Fruit fly (Drosophila melanogaster): Measurements from ENCODE around the gene Cnot4.

Cnot4 gene

DNA sequence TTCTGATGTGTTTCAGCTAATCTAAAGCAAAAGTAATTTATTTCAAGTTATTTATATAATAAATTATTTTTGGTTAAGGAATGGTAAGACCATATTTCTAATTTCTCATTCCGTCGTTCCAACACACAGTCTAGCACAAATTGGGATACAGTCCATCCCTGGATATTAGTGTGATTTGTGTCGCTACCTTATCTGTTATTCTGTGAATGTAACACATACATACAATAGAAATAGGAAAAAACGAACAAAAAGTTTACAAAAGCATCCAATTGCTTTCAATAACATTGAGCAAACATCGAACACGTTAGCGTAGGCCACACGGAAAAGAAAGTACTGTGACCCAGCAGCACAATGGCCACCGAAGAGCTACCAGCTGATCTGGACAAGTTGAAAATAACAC lies 30.0 kb upstream of the Cnot4 start, which contains the start of gene CG5056:
CG5056 (plus strand) TSS at position 168 of the 400 bp plus-strand sequence.
- TF ChIP-seq cnc (optimal IDR thresholded peaks at IDR 0.05) (no peak), CG7045 (GFP tag; optimal IDR thresholded peaks at IDR 0.05) (no peak), cic (GFP tag; optimal IDR thresholded peaks at IDR 0.05) (no peak), CG33017 (tag; optimal IDR thresholded peaks at IDR 0.05) (peak; percentile 10), CG5204 (GFP tag; optimal IDR thresholded peaks at IDR 0.05) (no peak), Mnt (GFP tag; optimal IDR thresholded peaks at IDR 0.05) (no peak), Hr96 (GFP tag; optimal IDR thresholded peaks at IDR 0.05) (no peak), Crg-1 (GFP tag; optimal IDR thresholded peaks at IDR 0.05) (peak; percentile 12), CG14711 (tag; optimal IDR thresholded peaks at IDR 0.05) (peak; percentile 37), bab1 (GFP tag; optimal IDR thresholded peaks at IDR 0.05) (peak; percentile 69), CG11617 (GFP tag; optimal IDR thresholded peaks at IDR 0.05) (no peak)

DNA sequence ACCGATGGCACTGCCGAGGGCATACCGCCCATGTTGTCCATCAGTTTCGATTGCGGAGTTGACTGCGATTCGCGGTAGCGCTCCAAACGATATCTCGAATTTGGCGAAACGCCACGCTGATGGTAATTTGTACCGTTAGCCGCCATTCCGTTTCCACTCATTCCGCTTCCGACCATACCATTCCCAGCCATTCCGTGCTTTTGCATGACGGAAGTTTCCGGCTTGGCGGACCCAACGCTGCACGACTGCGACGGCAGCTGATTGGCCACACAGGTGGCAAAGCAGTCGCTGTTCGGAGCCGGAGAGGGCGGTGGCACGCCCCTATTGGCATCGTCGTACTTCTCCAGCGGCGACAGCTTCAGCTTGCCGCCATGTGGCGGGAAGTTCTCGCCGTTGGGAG lies 24.2 kb upstream of the Cnot4 start:
- TF ChIP-seq CG11617 (GFP tag; optimal IDR thresholded peaks at IDR 0.05) (no peak), pad (GFP tag; optimal IDR thresholded peaks at IDR 0.05) (no peak), ovo (GFP tag; optimal IDR thresholded peaks at IDR 0.05) (no peak), Crg-1 (GFP tag; optimal IDR thresholded peaks at IDR 0.05) (no peak)

DNA sequence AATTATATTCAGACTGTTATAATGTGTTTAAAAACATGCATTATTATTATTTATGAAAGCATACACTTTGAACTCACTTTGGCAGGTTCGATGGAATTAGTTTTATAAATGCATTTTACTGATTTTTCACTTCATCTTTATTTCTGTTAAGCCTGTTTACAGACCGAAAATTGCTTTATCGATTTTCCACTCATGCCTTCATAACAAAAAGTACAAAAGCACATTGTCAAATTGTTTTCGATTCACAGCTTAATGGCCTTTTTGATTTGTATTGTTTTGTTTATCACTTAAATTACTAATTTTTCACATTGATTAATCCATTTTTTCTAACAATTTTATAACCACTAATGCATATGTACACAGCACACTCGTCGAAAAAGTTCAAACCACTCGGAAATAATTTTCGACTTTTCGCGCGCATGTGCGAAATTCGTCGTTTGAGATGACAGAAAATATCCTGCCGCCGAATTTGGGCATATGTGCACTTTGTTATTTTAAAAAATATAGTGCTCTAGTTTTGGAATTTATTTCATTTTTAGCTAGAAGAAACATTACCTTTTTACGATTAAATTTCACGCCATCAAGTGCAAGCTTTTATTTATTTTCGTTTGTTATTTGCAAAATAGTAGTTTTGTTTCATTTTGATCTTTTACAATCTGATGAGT lies 22.8 kb upstream of the Cnot4 start, which contains the start of gene rho-5:
rho-5 (minus strand) TSS at position 296 of the 665 bp plus-strand sequence.
- TF ChIP-seq toe (GFP tag; optimal IDR thresholded peaks at IDR 0.05) (no peak), CG7101 (tag; optimal IDR thresholded peaks at IDR 0.05) (no peak), Clk (GFP tag; optimal IDR thresholded peaks at IDR 0.05) (no peak), CG11617 (GFP tag; optimal IDR thresholded peaks at IDR 0.05) (no peak), CG33017 (tag; optimal IDR thresholded peaks at IDR 0.05) (no peak), CG5204 (GFP tag; optimal IDR thresholded peaks at IDR 0.05) (no peak), cnc (optimal IDR thresholded peaks at IDR 0.05) (no peak), Hr96 (GFP tag; optimal IDR thresholded peaks at IDR 0.05) (no peak), CG12768 (GFP tag; optimal IDR thresholded peaks at IDR 0.05) (no peak), bab1 (GFP tag; optimal IDR thresholded peaks at IDR 0.05) (no peak), Mnt (GFP tag; optimal IDR thresholded peaks at IDR 0.05) (no peak), tj (GFP tag; optimal IDR thresholded peaks at IDR 0.05) (no peak), CG7045 (GFP tag; optimal IDR thresholded peaks at IDR 0.05) (no peak), CG14711 (tag; optimal IDR thresholded peaks at IDR 0.05) (no peak), cic (GFP tag; optimal IDR thresholded peaks at IDR 0.05) (no peak), pad (GFP tag; optimal IDR thresholded peaks at IDR 0.05) (no peak), Crg-1 (GFP tag; optimal IDR thresholded peaks at IDR 0.05) (no peak), ovo (GFP tag; optimal IDR thresholded peaks at IDR 0.05) (no peak), kay (GFP tag; ENCODE audit: borderline replicate concordance) (no peak), CG1620 (GFP tag; optimal IDR thresholded peaks at IDR 0.05) (no peak)

DNA sequence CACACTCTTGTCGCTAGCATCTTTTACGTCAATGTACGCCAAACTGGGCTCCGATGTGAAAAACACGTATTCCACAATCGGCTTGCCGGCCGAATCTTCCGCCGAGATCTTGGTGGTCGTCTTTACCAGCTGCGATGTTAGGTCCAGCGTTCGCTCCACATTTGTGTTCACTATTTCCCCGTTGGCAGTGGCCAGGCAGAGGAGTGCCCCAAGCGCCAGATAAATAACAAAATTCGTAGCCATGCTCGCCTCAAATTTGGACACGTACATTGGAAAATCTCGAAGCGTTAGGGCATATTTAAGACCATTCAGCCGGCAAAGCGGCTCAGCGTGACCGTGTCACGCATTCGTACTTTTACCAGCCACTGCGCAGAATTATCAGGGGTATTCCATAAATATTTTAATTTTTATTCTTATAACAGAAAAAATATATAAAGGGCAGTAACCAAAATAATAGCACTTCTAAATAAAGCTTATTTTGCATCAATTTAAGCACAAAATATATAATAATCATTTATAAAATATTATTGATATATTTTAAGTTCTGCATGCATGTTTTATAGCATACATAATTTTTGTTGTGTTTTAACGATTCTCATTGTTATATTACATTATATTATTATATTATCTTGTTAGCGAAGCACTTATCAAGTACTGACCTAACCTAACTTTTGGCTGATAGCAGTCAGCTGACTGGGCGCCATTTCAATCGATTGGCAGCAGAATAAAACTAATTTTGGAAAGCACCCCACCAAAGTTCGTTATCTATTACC lies 20.9 kb upstream of the Cnot4 start, which contains the start of the genes CG33303 and dpr19:
CG33303 (minus strand) TSS at position 294 of the 773 bp plus-strand sequence.
dpr19 (plus strand) TSS at position 705 of the 773 bp plus-strand sequence.
- peak; percentile 8 for TF ChIP-seq ovo (GFP tag; optimal IDR thresholded peaks at IDR 0.05)
- TF ChIP-seq CG5204 (GFP tag; optimal IDR thresholded peaks at IDR 0.05), result no peak
- TF ChIP-seq CG12768 (GFP tag; optimal IDR thresholded peaks at IDR 0.05), result peak; percentile 29
- TF ChIP-seq CG1620 (GFP tag; optimal IDR thresholded peaks at IDR 0.05), result no peak
- TF ChIP-seq toe (GFP tag; optimal IDR thresholded peaks at IDR 0.05), result no peak
- peak; percentile 40 for TF ChIP-seq tj (GFP tag; optimal IDR thresholded peaks at IDR 0.05)
- peak; percentile 13 for TF ChIP-seq Mnt (GFP tag; optimal IDR thresholded peaks at IDR 0.05)
- TF ChIP-seq Crg-1 (GFP tag; optimal IDR thresholded peaks at IDR 0.05), result no peak
- TF ChIP-seq CG7045 (GFP tag; optimal IDR thresholded peaks at IDR 0.05), result peak; percentile 63
- no peak for TF ChIP-seq cnc (optimal IDR thresholded peaks at IDR 0.05)
- peak; percentile 74 for TF ChIP-seq CG7101 (tag; optimal IDR thresholded peaks at IDR 0.05)
- peak; percentile 73 for TF ChIP-seq CG11617 (GFP tag; optimal IDR thresholded peaks at IDR 0.05)
- TF ChIP-seq cic (GFP tag; optimal IDR thresholded peaks at IDR 0.05), result peak; percentile 38
- no peak for TF ChIP-seq Hr96 (GFP tag; optimal IDR thresholded peaks at IDR 0.05)
- peak; percentile 79 for TF ChIP-seq CG33017 (tag; optimal IDR thresholded peaks at IDR 0.05)
- TF ChIP-seq kay (GFP tag; ENCODE audit: borderline replicate concordance), result no peak
- no peak for TF ChIP-seq pad (GFP tag; optimal IDR thresholded peaks at IDR 0.05)
- TF ChIP-seq CG14711 (tag; optimal IDR thresholded peaks at IDR 0.05), result peak; percentile 70
- TF ChIP-seq bab1 (GFP tag; optimal IDR thresholded peaks at IDR 0.05), result peak; percentile 38
- no peak for TF ChIP-seq Clk (GFP tag; optimal IDR thresholded peaks at IDR 0.05)

DNA sequence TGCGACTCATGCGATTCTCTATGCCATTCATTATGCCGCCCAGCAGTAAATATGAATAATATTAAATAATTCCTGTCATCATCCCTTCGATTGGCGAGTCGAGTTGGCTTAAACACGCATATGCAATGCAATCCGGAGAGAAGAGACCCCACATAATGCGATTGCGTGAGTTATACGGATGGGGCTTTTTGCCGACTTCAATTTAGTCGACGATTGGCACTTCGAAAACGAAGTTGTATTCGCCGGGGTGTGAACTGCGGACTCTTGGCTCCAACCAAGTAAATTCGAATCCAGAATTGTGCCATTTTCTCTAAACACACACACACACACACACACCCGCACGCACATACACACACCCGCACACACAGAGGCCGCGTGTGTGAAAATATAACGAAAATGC lies 20.2 kb upstream of the Cnot4 start:
- TF ChIP-seq CG14711 (tag; optimal IDR thresholded peaks at IDR 0.05) (no peak), Hr96 (GFP tag; optimal IDR thresholded peaks at IDR 0.05) (no peak), CG12768 (GFP tag; optimal IDR thresholded peaks at IDR 0.05) (no peak), toe (GFP tag; optimal IDR thresholded peaks at IDR 0.05) (no peak), CG5204 (GFP tag; optimal IDR thresholded peaks at IDR 0.05) (no peak), pad (GFP tag; optimal IDR thresholded peaks at IDR 0.05) (no peak), Clk (GFP tag; optimal IDR thresholded peaks at IDR 0.05) (no peak), cnc (optimal IDR thresholded peaks at IDR 0.05) (no peak), cic (GFP tag; optimal IDR thresholded peaks at IDR 0.05) (no peak)

DNA sequence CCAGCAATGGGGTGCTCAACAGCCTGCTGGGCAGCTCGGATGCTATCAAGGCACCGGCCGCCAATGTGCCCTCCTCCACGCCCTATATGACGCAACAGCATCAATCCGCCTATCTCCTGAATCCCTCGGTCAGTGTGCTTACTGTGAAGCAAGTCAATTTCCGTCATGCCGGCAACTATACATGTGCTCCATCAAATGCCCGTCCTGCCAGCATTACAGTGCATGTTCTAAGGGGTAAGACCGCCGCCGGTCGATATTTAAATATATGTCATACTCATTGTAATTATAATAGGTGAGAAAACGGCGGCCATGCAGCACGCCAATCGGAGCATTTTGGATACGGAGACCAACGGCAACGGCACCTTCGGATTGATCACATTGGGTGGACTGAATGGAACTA lies 17.9 kb upstream of the Cnot4 start:
- no peak for TF ChIP-seq CG5204 (GFP tag; optimal IDR thresholded peaks at IDR 0.05)
- TF ChIP-seq toe (GFP tag; optimal IDR thresholded peaks at IDR 0.05), result no peak
- TF ChIP-seq CG1620 (GFP tag; optimal IDR thresholded peaks at IDR 0.05), result no peak
- no peak for TF ChIP-seq tj (GFP tag; optimal IDR thresholded peaks at IDR 0.05)
- TF ChIP-seq kay (GFP tag; ENCODE audit: borderline replicate concordance), result no peak
- no peak for TF ChIP-seq CG7045 (GFP tag; optimal IDR thresholded peaks at IDR 0.05)
- no peak for TF ChIP-seq bab1 (GFP tag; optimal IDR thresholded peaks at IDR 0.05)
- no peak for TF ChIP-seq pad (GFP tag; optimal IDR thresholded peaks at IDR 0.05)
- no peak for TF ChIP-seq cnc (optimal IDR thresholded peaks at IDR 0.05)
- no peak for TF ChIP-seq Hr96 (GFP tag; optimal IDR thresholded peaks at IDR 0.05)
- no peak for TF ChIP-seq CG11617 (GFP tag; optimal IDR thresholded peaks at IDR 0.05)
- TF ChIP-seq Clk (GFP tag; optimal IDR thresholded peaks at IDR 0.05), result no peak
- no peak for TF ChIP-seq CG33017 (tag; optimal IDR thresholded peaks at IDR 0.05)
- TF ChIP-seq cic (GFP tag; optimal IDR thresholded peaks at IDR 0.05), result no peak
- no peak for TF ChIP-seq Crg-1 (GFP tag; optimal IDR thresholded peaks at IDR 0.05)
- TF ChIP-seq CG7101 (tag; optimal IDR thresholded peaks at IDR 0.05), result no peak
- TF ChIP-seq CG14711 (tag; optimal IDR thresholded peaks at IDR 0.05), result no peak
- no peak for TF ChIP-seq ovo (GFP tag; optimal IDR thresholded peaks at IDR 0.05)
- TF ChIP-seq CG12768 (GFP tag; optimal IDR thresholded peaks at IDR 0.05), result no peak

All from whole organism, adult.